Fruit fly (Drosophila melanogaster) whole organism, wandering third instar larva: ENCODE results near the gene by.

Source experiments
- Abd-B ChIP-seq: fragments of >200 bp; optimal IDR thresholded peaks from 2 replicates; lab custom pipeline; 2017; ENCODE audit warnings: missing biosample characterization, missing genetic modification characterization
- CrebA ChIP-seq: fragments of 200-800 bp; sonication (Bioruptor generic); optimal IDR thresholded peaks from 2 replicates; lab custom pipeline; 2016; ENCODE audit warnings: missing biosample characterization, mild to moderate bottlenecking, missing genetic modification characterization, borderline replicate concordance
- Dif ChIP-seq: fragments of 200-275, 200-300 bp; sonication (Bioruptor generic); optimal IDR thresholded peaks from 2 replicates; lab custom pipeline; 2018; ENCODE audit warnings: missing biosample characterization, missing genetic modification characterization; ENCODE audit not compliant: partially characterized antibody
- Jra ChIP-seq: sonication (Bioruptor generic); optimal IDR thresholded peaks from 2 replicates; lab custom pipeline; 2016; ENCODE audit warnings: missing biosample characterization, missing genetic modification characterization
- usp ChIP-seq: fragments of >200 bp; optimal IDR thresholded peaks from 2 replicates; lab custom pipeline; 2017; ENCODE audit warnings: missing biosample characterization, missing genetic modification characterization

- TF ChIP-seq Jra (no peak), Dif (GFP tag; lab: Kevin White, UChicago) (no peak), Abd-B (GFP tag; lab: Kevin White, UChicago) (no peak), CrebA (GFP tag; lab: Kevin White, UChicago) (no peak), usp (no peak)
Observed at dm6 chr3R:9571523-9571922, 38.7 kb upstream of the by start, which contains the start of gene CG9396.
